Worm (Caenorhabditis elegans) whole organism, L1 larva: ENCODE data around the gene nhr-152.

Source experiments
- C34B4.2 ChIP-seq: sonication (generic microtip); optimal IDR thresholded peaks from 2 replicates; lab custom pipeline; 2017; ENCODE audit warnings: mild to moderate bottlenecking, missing genetic modification characterization, missing compliant biosample characterization
- aha-1 ChIP-seq: fragments of 150-350 bp; optimal IDR thresholded peaks from 2 replicates; lab custom pipeline; 2014; ENCODE audit warnings: missing biosample characterization, missing genetic modification characterization
- alr-1 ChIP-seq: fragments of 200-800 bp; sonication (Bioruptor generic); optimal IDR thresholded peaks from 2 replicates; lab custom pipeline; 2018; ENCODE audit warnings: borderline replicate concordance, mild to moderate bottlenecking, missing genetic modification characterization, missing compliant biosample characterization
- aly-2 ChIP-seq: fragments of 150-350 bp; optimal IDR thresholded peaks from 2 replicates; lab custom pipeline; 2014; ENCODE audit warnings: missing biosample characterization, missing genetic modification characterization
- ama-1 ChIP-seq: fragments of 150-350 bp; optimal IDR thresholded peaks from 2 replicates; lab custom pipeline; 2014
- ceh-63 ChIP-seq: fragments of 200-800 bp; sonication (Bioruptor generic); optimal IDR thresholded peaks from 2 replicates; lab custom pipeline; 2018; ENCODE audit warnings: mild to moderate bottlenecking, missing genetic modification characterization, missing compliant biosample characterization
- ceh-8 ChIP-seq: fragments of 200-800 bp; sonication (Bioruptor generic); optimal IDR thresholded peaks from 2 replicates; lab custom pipeline; 2018; ENCODE audit warnings: mild to moderate bottlenecking, missing genetic modification characterization, moderate library complexity, missing compliant biosample characterization
- ceh-82 ChIP-seq, 3 experiments: fragments of 150-350 bp in 1 of 3; sonication (generic microtip) in 2 of 3; optimal IDR thresholded peaks; 2 replicates each; lab custom pipeline; 2014 to 2017; ENCODE audit warnings: missing biosample characterization in 3 of 3, missing genetic modification characterization in 3 of 3
- ceh-88 ChIP-seq: fragments of 200-800 bp; sonication (Bioruptor generic); IDR thresholded peaks from 2 replicates; pipeline ENCODE4 v1.3.6; 2022; ENCODE audit warnings: missing genetic modification characterization, missing compliant biosample characterization
- ces-1 ChIP-seq: fragments of 150-350 bp; optimal IDR thresholded peaks from 2 replicates; lab custom pipeline; 2014; ENCODE audit warnings: missing biosample characterization, missing genetic modification reagents, missing genetic modification characterization
- dsc-1 ChIP-seq: sonication (generic microtip); optimal IDR thresholded peaks from 2 replicates; lab custom pipeline; 2016; ENCODE audit warnings: mild to moderate bottlenecking, missing genetic modification characterization, missing compliant biosample characterization
- efl-3 ChIP-seq: fragments of 200-800 bp; sonication (Bioruptor generic); optimal IDR thresholded peaks from 2 replicates; lab custom pipeline; 2018; ENCODE audit warnings: mild to moderate bottlenecking, missing genetic modification characterization, missing compliant biosample characterization
- egl-27 ChIP-seq, 2 experiments: fragments of 150-350 bp in 1 of 2; sonication (generic microtip); optimal IDR thresholded peaks; 3 replicates each; lab custom pipeline; 2017 to 2018; ENCODE audit warnings: missing biosample characterization in 2 of 2, missing genetic modification characterization in 2 of 2, missing genetic modification reagents in 2 of 2
- ets-5 ChIP-seq: fragments of 200-800 bp; sonication (Bioruptor generic); IDR thresholded peaks from 2 replicates; pipeline ENCODE4 v1.3.6; 2022; ENCODE audit warnings: missing genetic modification characterization, missing compliant biosample characterization
- fkh-10 ChIP-seq: sonication (generic microtip); optimal IDR thresholded peaks from 2 replicates; lab custom pipeline; 2017; ENCODE audit warnings: missing biosample characterization, missing genetic modification reagents, missing genetic modification characterization
- fkh-8 ChIP-seq: sonication (generic microtip); optimal IDR thresholded peaks from 2 replicates; lab custom pipeline; 2016; ENCODE audit warnings: mild to moderate bottlenecking, missing genetic modification characterization, missing compliant biosample characterization
- fos-1 ChIP-seq: fragments of 150-350 bp; optimal IDR thresholded peaks from 2 replicates; lab custom pipeline; 2014; ENCODE audit warnings: missing biosample characterization, missing genetic modification characterization
- jun-1 ChIP-seq: fragments of 150-350 bp; optimal IDR thresholded peaks from 2 replicates; lab custom pipeline; 2014; ENCODE audit warnings: missing biosample characterization, missing genetic modification reagents, missing genetic modification characterization
- lin-14 ChIP-seq: fragments of 200-800 bp; sonication (Bioruptor generic); optimal IDR thresholded peaks from 2 replicates; lab custom pipeline; 2018; ENCODE audit warnings: mild to moderate bottlenecking, missing genetic modification characterization, moderate library complexity, missing compliant biosample characterization
- lin-15B ChIP-seq: fragments of 150-350 bp; sonication (generic microtip); optimal IDR thresholded peaks from 3 replicates; lab custom pipeline; 2014; ENCODE audit warnings: missing biosample characterization, missing genetic modification characterization
- lin-35 ChIP-seq, 2 experiments: fragments of 150-350 bp; optimal IDR thresholded peaks; 2 replicates each; lab custom pipeline; 2014; ENCODE audit warnings: missing biosample characterization in 2 of 2, missing genetic modification characterization in 2 of 2, missing genetic modification reagents in 2 of 2
- lsy-2 ChIP-seq, 2 experiments: fragments of 150-350 bp; optimal IDR thresholded peaks; 2 replicates each; lab custom pipeline; 2014; ENCODE audit warnings: missing biosample characterization in 2 of 2, missing genetic modification characterization in 2 of 2
- mef-2 ChIP-seq: fragments of 150-350 bp; optimal IDR thresholded peaks from 2 replicates; lab custom pipeline; 2014; ENCODE audit warnings: missing biosample characterization, missing genetic modification characterization
- nhr-11 ChIP-seq: fragments of 150-350 bp; optimal IDR thresholded peaks from 2 replicates; lab custom pipeline; 2014; ENCODE audit warnings: missing biosample characterization, missing genetic modification characterization
- nhr-20 ChIP-seq: sonication (generic microtip); optimal IDR thresholded peaks from 2 replicates; lab custom pipeline; 2016; ENCODE audit warnings: mild to moderate bottlenecking, missing genetic modification characterization, missing compliant biosample characterization
- nhr-237 ChIP-seq: fragments of 150-350 bp; optimal IDR thresholded peaks from 2 replicates; lab custom pipeline; 2014; ENCODE audit warnings: missing biosample characterization, missing genetic modification characterization
- nhr-28 ChIP-seq: fragments of 150-350 bp; optimal IDR thresholded peaks from 2 replicates; lab custom pipeline; 2014; ENCODE audit warnings: missing biosample characterization, missing genetic modification characterization
- nhr-47 ChIP-seq: sonication (generic microtip); optimal IDR thresholded peaks from 2 replicates; lab custom pipeline; 2016; ENCODE audit warnings: mild to moderate bottlenecking, missing genetic modification characterization, moderate library complexity, missing compliant biosample characterization
- nhr-71 ChIP-seq: sonication (generic microtip); optimal IDR thresholded peaks from 2 replicates; lab custom pipeline; 2016; ENCODE audit warnings: mild to moderate bottlenecking, missing genetic modification characterization, moderate library complexity, missing compliant biosample characterization
- nhr-76 ChIP-seq: sonication (generic microtip); optimal IDR thresholded peaks from 2 replicates; lab custom pipeline; 2017; ENCODE audit warnings: missing biosample characterization, missing genetic modification characterization
- pag-3 ChIP-seq: sonication (generic microtip); optimal IDR thresholded peaks from 2 replicates; lab custom pipeline; 2017; ENCODE audit warnings: missing genetic modification characterization, mild to moderate bottlenecking, missing compliant biosample characterization, antibody characterized with exemption, borderline replicate concordance; ENCODE audit not compliant: insufficient read depth
- pax-3 ChIP-seq: fragments of 200-800 bp; sonication (Bioruptor generic); optimal IDR thresholded peaks from 2 replicates; lab custom pipeline; 2018; ENCODE audit warnings: mild to moderate bottlenecking, missing genetic modification characterization, moderate library complexity, missing compliant biosample characterization
- rnt-1 ChIP-seq: sonication (generic microtip); optimal IDR thresholded peaks from 2 replicates; lab custom pipeline; 2016; ENCODE audit warnings: mild to moderate bottlenecking, missing genetic modification characterization, moderate library complexity, missing compliant biosample characterization
- skn-1 ChIP-seq: fragments of 150-350 bp; optimal IDR thresholded peaks from 2 replicates; lab custom pipeline; 2014; ENCODE audit warnings: missing biosample characterization, missing genetic modification characterization
- sptf-1 ChIP-seq: fragments of 150-350 bp; optimal IDR thresholded peaks from 2 replicates; lab custom pipeline; 2014; ENCODE audit warnings: missing biosample characterization, missing genetic modification characterization
- swsn-7 ChIP-seq: sonication (generic microtip); optimal IDR thresholded peaks from 2 replicates; lab custom pipeline; 2016; ENCODE audit warnings: missing genetic modification characterization, missing compliant biosample characterization
- tbx-2 ChIP-seq: sonication (generic microtip); optimal IDR thresholded peaks from 2 replicates; lab custom pipeline; 2016; ENCODE audit warnings: missing genetic modification characterization, missing compliant biosample characterization
- unc-62 ChIP-seq: fragments of 150-350 bp; optimal IDR thresholded peaks from 2 replicates; lab custom pipeline; 2014; ENCODE audit warnings: missing biosample characterization, missing genetic modification reagents, missing genetic modification characterization
- unc-86 ChIP-seq: sonication (generic microtip); optimal IDR thresholded peaks from 2 replicates; lab custom pipeline; 2016; ENCODE audit warnings: missing genetic modification characterization, missing compliant biosample characterization
- vab-15 ChIP-seq: sonication (generic microtip); optimal IDR thresholded peaks from 2 replicates; lab custom pipeline; 2017; ENCODE audit warnings: missing genotype, mild to moderate bottlenecking, missing genetic modification characterization, missing compliant biosample characterization
- zag-1 ChIP-seq: fragments of 150-350 bp; optimal IDR thresholded peaks from 2 replicates; lab custom pipeline; 2014; ENCODE audit warnings: missing biosample characterization, missing genetic modification characterization

nhr-152 gene

DNA sequence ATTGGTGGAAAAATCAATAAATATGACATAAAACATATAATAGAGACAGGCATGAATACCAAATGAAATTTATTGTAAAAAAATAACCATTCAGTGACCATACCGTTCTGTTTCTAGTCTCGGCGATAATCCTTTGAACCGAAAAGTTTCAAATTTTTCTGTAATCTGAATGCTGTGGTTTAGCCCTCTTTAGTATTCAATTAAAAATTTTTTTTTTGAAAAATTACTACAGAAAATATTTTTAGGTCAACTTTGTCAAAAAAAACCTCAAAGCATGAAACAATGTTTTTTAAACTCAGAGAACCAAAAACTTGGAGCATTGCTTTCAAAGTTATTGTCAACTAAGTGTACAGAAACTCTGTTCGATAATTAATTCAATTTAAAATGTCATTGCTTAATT lies 22.4 kb downstream of the nhr-152 start, which contains the start of gene ZK105.11:
Gene ZK105.11, minus strand, starts transcription at position 101 of the 400 bp plus-strand sequence.
- TF ChIP-seq jun-1 (no peak), nhr-47 (no peak), alr-1 (tag; lab: Kevin White, UChicago) (no peak), C34B4.2 (tag; lab: Kevin White, UChicago) (no peak), ces-1 (GFP tag; lab: Kevin White, UChicago) (no peak), fkh-8 (tag; lab: Kevin White, UChicago) (no peak), nhr-28 (no peak)

DNA sequence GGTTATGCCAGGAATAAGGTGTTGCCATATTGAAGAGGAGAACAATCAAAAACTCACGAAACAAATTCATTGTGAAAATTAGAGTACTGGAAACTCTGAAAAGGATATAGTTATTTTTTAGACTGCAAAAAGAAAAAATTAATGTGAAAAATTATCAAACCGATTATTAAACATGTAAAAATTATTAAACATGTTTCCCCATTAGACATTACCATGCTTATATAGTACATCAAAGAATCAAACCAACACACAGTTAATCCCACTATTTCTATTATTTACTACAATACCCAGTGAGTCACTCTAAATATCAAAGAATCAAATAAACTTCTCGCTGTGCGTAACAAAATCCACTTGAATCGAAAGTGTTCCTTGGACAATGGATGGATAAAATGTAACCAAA lies 26.9 kb downstream of the nhr-152 start, which contains the start of gene ZK105.13:
Gene ZK105.13, minus strand, starts transcription at position 101 of the 400 bp plus-strand sequence.
- no peak for TF ChIP-seq pax-3
- TF ChIP-seq fkh-10 (GFP tag; lab: Kevin White, UChicago): no peak
- no peak for TF ChIP-seq ets-5
- TF ChIP-seq lin-15B (tag; lab: Kevin White, UChicago): no peak

DNA sequence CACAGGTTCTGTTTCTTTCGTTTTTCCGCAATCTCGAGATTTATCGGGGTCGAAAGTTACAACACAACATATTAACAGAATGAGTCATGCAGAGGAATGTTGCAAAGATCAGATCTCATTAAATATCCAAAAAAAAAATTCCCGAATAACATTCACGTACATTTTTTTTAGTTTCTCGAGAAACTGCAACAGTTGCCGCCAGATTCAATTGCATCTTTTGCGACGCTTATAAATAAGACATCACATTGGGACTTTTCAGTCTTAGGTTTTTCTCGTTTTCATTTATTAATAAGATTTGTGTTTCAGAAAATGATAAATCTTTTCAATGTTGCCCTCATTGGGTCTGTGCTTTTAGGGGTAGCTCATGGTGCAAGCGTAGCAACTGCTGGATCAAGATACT lies 27.5 kb downstream of the nhr-152 start, which contains the start of gene ZK105.1:
Gene ZK105.1, plus strand, starts transcription at position 301 of the 400 bp plus-strand sequence.
- TF ChIP-seq fkh-8 (tag; lab: Kevin White, UChicago): no peak
- no peak for TF ChIP-seq nhr-28
- no peak for TF ChIP-seq rnt-1
- no peak for TF ChIP-seq nhr-76 (tag; lab: Kevin White, UChicago)
- no peak for TF ChIP-seq dsc-1 (tag; lab: Kevin White, UChicago)
- TF ChIP-seq lin-15B (tag; lab: Kevin White, UChicago): no peak
- TF ChIP-seq skn-1 (tag; lab: Kevin White, UChicago): no peak
- TF ChIP-seq fos-1 (tag; lab: Kevin White, UChicago): no peak
- TF ChIP-seq swsn-7 (tag; lab: Kevin White, UChicago): no peak
- TF ChIP-seq zag-1 (tag; lab: Kevin White, UChicago): no peak
- no peak for TF ChIP-seq egl-27 (tag; optimal IDR thresholded peaks at IDR 0.05; lab: Kevin White, UChicago)
- TF ChIP-seq aly-2 (tag; lab: Kevin White, UChicago): no peak
- TF ChIP-seq pag-3 (tag; lab: Kevin White, UChicago): no peak
- TF ChIP-seq lin-14 (GFP tag; lab: Kevin White, UChicago): no peak
- TF ChIP-seq pax-3: no peak
- no peak for TF ChIP-seq ceh-63 (GFP tag; lab: Kevin White, UChicago)
- no peak for TF ChIP-seq ama-1 (lab: Kevin White, UChicago)
- TF ChIP-seq unc-62 (GFP tag; lab: Kevin White, UChicago): no peak
- no peak for TF ChIP-seq nhr-20

DNA sequence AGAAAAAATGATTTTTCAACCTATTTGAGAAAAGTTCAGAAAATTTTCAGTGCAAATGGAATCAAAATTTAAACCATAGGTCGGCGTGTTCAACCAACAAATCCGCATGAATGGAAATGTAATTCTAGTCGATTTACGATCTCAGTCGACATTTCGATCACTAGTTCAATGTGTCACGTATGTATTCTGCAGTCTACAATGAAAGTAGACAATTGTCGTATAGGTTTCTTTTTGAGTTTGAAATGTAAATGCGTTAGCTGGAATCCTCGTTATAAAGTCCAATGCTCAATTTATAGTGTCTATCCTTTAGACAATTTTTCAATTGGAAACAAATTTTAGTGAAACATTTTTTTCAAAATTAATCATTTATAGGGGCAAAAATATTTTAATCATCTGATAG lies 29.9 kb downstream of the nhr-152 start, which contains the start of gene ZK105.12:
Gene ZK105.12, minus strand, starts transcription at position 101 of the 400 bp plus-strand sequence.
- TF ChIP-seq nhr-11 (tag; lab: Kevin White, UChicago) (no peak), ceh-88 (GFP tag; lab: Robert Waterston, UW) (no peak), mef-2 (tag; lab: Kevin White, UChicago) (no peak), fkh-10 (GFP tag; lab: Kevin White, UChicago) (no peak), lin-35 (GFP tag; optimal IDR thresholded peaks at IDR 0.05; lab: Kevin White, UChicago) (no peak), nhr-71 (tag; lab: Kevin White, UChicago) (no peak), efl-3 (GFP tag; lab: Kevin White, UChicago) (no peak), sptf-1 (tag; lab: Kevin White, UChicago) (no peak), lsy-2 (tag; optimal IDR thresholded peaks at IDR 0.05; lab: Kevin White, UChicago) (no peak), aly-2 (tag; lab: Kevin White, UChicago) (no peak), ceh-82 (tag; optimal IDR thresholded peaks at IDR 0.05; lab: Kevin White, UChicago) (no peak), alr-1 (tag; lab: Kevin White, UChicago) (no peak), ceh-8 (GFP tag; lab: Kevin White, UChicago) (no peak), nhr-237 (tag; lab: Kevin White, UChicago) (no peak), unc-86 (tag; lab: Kevin White, UChicago) (no peak), tbx-2 (tag; lab: Kevin White, UChicago) (no peak), aha-1 (tag; lab: Kevin White, UChicago) (no peak), vab-15 (tag; lab: Kevin White, UChicago) (no peak)
